Worm (Caenorhabditis elegans): ENCODE data around the gene JC8.16.

JC8.16 gene

DNA sequence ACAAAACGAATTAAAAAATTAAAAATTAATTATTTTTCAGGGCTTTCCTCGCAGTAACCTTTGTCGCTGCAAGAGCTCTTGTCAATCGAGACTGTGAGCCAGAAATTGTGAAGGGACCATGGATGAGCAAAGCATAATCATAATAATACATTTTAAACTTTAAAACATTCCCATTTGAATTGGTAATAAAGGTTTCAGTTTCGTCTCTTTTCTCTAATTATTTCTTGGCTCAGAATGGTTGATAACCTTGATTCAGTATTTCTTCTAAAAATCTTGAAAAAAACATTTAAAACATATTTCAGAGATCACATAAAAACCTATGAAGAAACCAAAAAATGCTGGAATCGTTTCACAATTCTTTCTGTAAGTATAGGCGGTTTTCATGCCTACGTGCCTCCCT lies at the start of gene JC8.16:
JC8.16 (plus strand) TSS at position 301 of the 400 bp plus-strand sequence.
- TF ChIP-seq nhr-25 (tag; optimal IDR thresholded peaks at IDR 0.05), result no peak
- TF ChIP-seq hmg-11 (tag; optimal IDR thresholded peaks at IDR 0.05), result no peak
- no peak for TF ChIP-seq pqm-1 (tag; optimal IDR thresholded peaks at IDR 0.05)
- TF ChIP-seq fkh-10 (GFP tag; optimal IDR thresholded peaks at IDR 0.05), result no peak
- TF ChIP-seq aly-2 (tag; optimal IDR thresholded peaks at IDR 0.05), result no peak
- no peak for TF ChIP-seq snpc-4 (tag; optimal IDR thresholded peaks at IDR 0.05)
- no peak for TF ChIP-seq jun-1 (tag; optimal IDR thresholded peaks at IDR 0.05)
- no peak for TF ChIP-seq mml-1 (tag; optimal IDR thresholded peaks at IDR 0.05)
- no peak for TF ChIP-seq nhr-12 (tag; optimal IDR thresholded peaks at IDR 0.05)
- no peak for TF ChIP-seq lsy-12 (tag; optimal IDR thresholded peaks at IDR 0.05)
- TF ChIP-seq elt-3 (tag; optimal IDR thresholded peaks at IDR 0.05), result no peak
- no peak for TF ChIP-seq nfya-1 (tag; optimal IDR thresholded peaks at IDR 0.05; ENCODE audit: insufficient read depth)
- no peak for TF ChIP-seq nhr-23 (tag; optimal IDR thresholded peaks at IDR 0.05)
- TF ChIP-seq elt-2 (tag; optimal IDR thresholded peaks at IDR 0.05), result no peak
- no peak for TF ChIP-seq unc-62 (GFP tag; optimal IDR thresholded peaks at IDR 0.05)
- TF ChIP-seq skn-1 (tag; optimal IDR thresholded peaks at IDR 0.05), result no peak

DNA sequence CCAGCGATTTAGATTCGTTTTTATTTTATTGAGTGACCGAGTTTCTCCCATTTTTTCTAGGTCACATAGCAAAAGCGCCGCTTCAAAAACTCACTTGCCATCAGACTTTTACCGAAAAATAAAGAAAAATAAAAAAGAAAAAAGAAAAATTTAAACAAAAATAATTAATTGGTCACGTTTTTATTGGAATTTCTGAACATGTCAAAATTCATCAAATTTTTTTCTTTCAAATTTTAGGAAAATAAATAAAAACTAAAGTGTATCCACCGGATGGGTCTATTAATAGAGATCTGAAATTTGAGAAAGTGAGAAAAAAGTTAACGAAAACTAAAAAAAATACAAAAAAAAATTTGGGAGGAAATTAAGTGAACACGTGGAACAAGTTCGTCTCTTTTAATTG lies 49.4 kb upstream of the JC8.16 start, which contains the start of gene C48D1.9:
C48D1.9 (minus strand) TSS at position 101 of the 400 bp plus-strand sequence.
- no peak for TF ChIP-seq elt-1 (tag; optimal IDR thresholded peaks at IDR 0.05)
- TF ChIP-seq skn-1 (tag; optimal IDR thresholded peaks at IDR 0.05), result no peak
- no peak for TF ChIP-seq nhr-77 (tag; optimal IDR thresholded peaks at IDR 0.05)
- no peak for TF ChIP-seq elt-2 (tag; optimal IDR thresholded peaks at IDR 0.05)
- no peak for TF ChIP-seq fos-1 (tag; optimal IDR thresholded peaks at IDR 0.05)
- no peak for TF ChIP-seq lsy-12 (tag; optimal IDR thresholded peaks at IDR 0.05)
- no peak for TF ChIP-seq eor-1 (tag; optimal IDR thresholded peaks at IDR 0.05)
- no peak for TF ChIP-seq ceh-82 (tag; optimal IDR thresholded peaks at IDR 0.05)
- TF ChIP-seq sea-2 (GFP tag; optimal IDR thresholded peaks at IDR 0.05), result no peak
- TF ChIP-seq egl-5 (tag; optimal IDR thresholded peaks at IDR 0.05), result no peak
- no peak for TF ChIP-seq nhr-11 (tag; optimal IDR thresholded peaks at IDR 0.05)
- no peak for TF ChIP-seq lin-15B (tag; optimal IDR thresholded peaks at IDR 0.05)
- no peak for TF ChIP-seq elt-3 (tag; optimal IDR thresholded peaks at IDR 0.05)
- TF ChIP-seq nhr-237 (tag; optimal IDR thresholded peaks at IDR 0.05), result no peak
- TF ChIP-seq tbx-2 (tag; optimal IDR thresholded peaks at IDR 0.05), result no peak
- TF ChIP-seq pqm-1 (tag; optimal IDR thresholded peaks at IDR 0.05), result no peak
- no peak for TF ChIP-seq nhr-43 (tag; optimal IDR thresholded peaks at IDR 0.05; ENCODE audit: poor library complexity, severe bottlenecking)
- no peak for TF ChIP-seq ztf-11 (tag; optimal IDR thresholded peaks at IDR 0.05)
- no peak for TF ChIP-seq lin-39 (tag; optimal IDR thresholded peaks at IDR 0.05)

DNA sequence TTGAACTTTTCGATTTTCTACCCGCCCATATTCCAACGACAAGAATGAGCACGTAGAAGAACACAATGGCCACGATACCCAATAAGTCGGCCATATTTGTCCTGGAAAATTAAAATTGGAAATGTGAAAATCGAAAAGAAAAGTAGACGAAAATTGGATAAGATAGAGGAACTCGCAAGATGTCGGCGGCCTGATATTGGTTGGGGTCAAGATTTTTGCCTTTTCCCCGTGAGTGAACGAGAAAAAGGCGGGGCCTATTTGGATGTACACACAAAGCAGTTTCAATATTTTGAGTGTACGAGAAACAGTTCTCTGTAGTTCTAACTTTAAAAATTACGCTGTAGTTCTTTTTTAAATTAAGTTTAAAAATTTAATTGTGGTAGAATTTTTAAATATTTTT lies 44.5 kb upstream of the JC8.16 start, which contains the start of gene cho-1:
cho-1 (minus strand) TSS at position 101 of the 400 bp plus-strand sequence.
- TF ChIP-seq ceh-9 (tag; optimal IDR thresholded peaks at IDR 0.05) (no peak), nfya-1 (tag; optimal IDR thresholded peaks at IDR 0.05; ENCODE audit: insufficient read depth) (no peak), lsy-12 (tag; optimal IDR thresholded peaks at IDR 0.05) (no peak), skn-1 (tag; optimal IDR thresholded peaks at IDR 0.05) (no peak), fkh-2 (tag; optimal IDR thresholded peaks at IDR 0.05) (no peak), egl-5 (tag; optimal IDR thresholded peaks at IDR 0.05) (no peak), nhr-28 (tag; optimal IDR thresholded peaks at IDR 0.05) (no peak), ceh-82 (tag; optimal IDR thresholded peaks at IDR 0.05) (no peak), nhr-11 (tag; optimal IDR thresholded peaks at IDR 0.05) (no peak), nhr-23 (tag; optimal IDR thresholded peaks at IDR 0.05) (no peak), lin-39 (tag; optimal IDR thresholded peaks at IDR 0.05) (no peak), ceh-16 (tag; optimal IDR thresholded peaks at IDR 0.05) (no peak), fos-1 (tag; optimal IDR thresholded peaks at IDR 0.05) (no peak), R02D3.7 (tag; optimal IDR thresholded peaks at IDR 0.05) (no peak), nhr-67 (tag; optimal IDR thresholded peaks at IDR 0.05) (no peak), ztf-11 (tag; optimal IDR thresholded peaks at IDR 0.05) (no peak), mdl-1 (tag; optimal IDR thresholded peaks at IDR 0.05) (no peak)

DNA sequence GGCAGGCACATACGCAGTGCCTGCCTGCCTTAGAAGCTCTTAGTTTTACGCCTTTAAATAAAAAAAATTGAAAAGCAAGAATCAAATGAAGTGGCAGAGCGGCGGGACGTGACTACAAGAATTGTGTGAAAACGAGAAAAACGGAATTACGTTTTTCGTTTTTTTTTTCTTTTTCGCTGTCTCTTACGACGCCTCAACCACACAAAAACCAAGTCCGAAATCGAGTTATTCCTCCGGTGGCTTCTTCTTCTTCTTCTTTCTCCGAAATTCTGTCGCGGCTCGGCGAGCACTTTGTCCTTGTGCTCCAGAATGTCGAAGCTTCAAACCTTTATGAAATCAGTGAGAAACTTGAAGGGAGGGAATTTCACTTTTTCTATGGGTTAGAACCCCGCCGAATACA lies 38.4 kb upstream of the JC8.16 start:
- TF ChIP-seq nfya-1 (tag; optimal IDR thresholded peaks at IDR 0.05; ENCODE audit: insufficient read depth) (no peak), nhr-76 (tag; optimal IDR thresholded peaks at IDR 0.05) (no peak), eor-1 (tag; optimal IDR thresholded peaks at IDR 0.05) (no peak), nhr-12 (tag; optimal IDR thresholded peaks at IDR 0.05) (no peak), fkh-10 (GFP tag; optimal IDR thresholded peaks at IDR 0.05) (peak; percentile 24), nhr-11 (tag; optimal IDR thresholded peaks at IDR 0.05) (no peak), lin-39 (tag; optimal IDR thresholded peaks at IDR 0.05) (no peak), aly-2 (tag; optimal IDR thresholded peaks at IDR 0.05) (no peak)
